Worm (Caenorhabditis elegans): ENCODE results near the gene F54H5.14.

Gene F54H5.14

ce11 chrII:6588605-6589292 is 36.5 kb downstream of the F54H5.14 start, which contains the start of gene icd-1 (continued):
- TF ChIP-seq ets-5 (GFP tag; IDR thresholded peaks at IDR 0.05) (no peak), hpl-2 (GFP tag; optimal IDR thresholded peaks at IDR 0.05) (peak; percentile 91), nhr-12 (tag; optimal IDR thresholded peaks at IDR 0.05) (no peak), ces-1 (GFP tag; optimal IDR thresholded peaks at IDR 0.05) (no peak), sox-4 (tag; optimal IDR thresholded peaks at IDR 0.05) (peak; percentile 44), fkh-8 (tag; optimal IDR thresholded peaks at IDR 0.05) (peak; percentile 96), lin-13 (GFP tag; optimal IDR thresholded peaks at IDR 0.05) (peak; percentile 84), pax-3 (tag; optimal IDR thresholded peaks at IDR 0.05) (peak; percentile 90), unc-86 (tag; optimal IDR thresholded peaks at IDR 0.05) (peak; percentile 95), ztf-11 (tag; optimal IDR thresholded peaks at IDR 0.05) (peak in 1 of 2 experiments; percentile 85), efl-1 (optimal IDR thresholded peaks at IDR 0.05) (peak; percentile 93 to 96), efl-1 (GFP tag; optimal IDR thresholded peaks at IDR 0.05 in 1 of 2) (peak; percentile 73 to 98), nhr-20 (tag; optimal IDR thresholded peaks at IDR 0.05) (peak; percentile 98), snu-23 (GFP tag; optimal IDR thresholded peaks at IDR 0.05) (peak; percentile 99), C04F5.9 (tag; optimal IDR thresholded peaks at IDR 0.05) (peak; percentile 70), swsn-7 (tag; optimal IDR thresholded peaks at IDR 0.05) (peak; percentile 98), F16B12.6 (tag; optimal IDR thresholded peaks at IDR 0.05) (peak; percentile 69), nhr-77 (tag; optimal IDR thresholded peaks at IDR 0.05) (peak; percentile 94), zag-1 (tag; optimal IDR thresholded peaks at IDR 0.05) (peak; percentile 73), zip-4 (GFP tag; optimal IDR thresholded peaks at IDR 0.05) (peak; percentile 99), hlh-4 (tag; optimal IDR thresholded peaks at IDR 0.05) (no peak), mdl-1 (tag; optimal IDR thresholded peaks at IDR 0.05) (peak; percentile 45 to 89), egl-13 (tag; optimal IDR thresholded peaks at IDR 0.05) (peak; percentile 86), fkh-10 (GFP tag; optimal IDR thresholded peaks at IDR 0.05) (peak; percentile 86), tlp-1 (tag; optimal IDR thresholded peaks at IDR 0.05) (no peak), pqm-1 (tag; optimal IDR thresholded peaks at IDR 0.05) (no peak), jun-1 (tag; optimal IDR thresholded peaks at IDR 0.05) (peak; percentile 94), sptf-1 (tag; optimal IDR thresholded peaks at IDR 0.05) (no peak), lin-35 (GFP tag; optimal IDR thresholded peaks at IDR 0.05) (peak; percentile 84 to 87), hlh-17 (GFP tag; optimal IDR thresholded peaks at IDR 0.05; ENCODE audit: borderline replicate concordance) (no peak), nhr-47 (tag; optimal IDR thresholded peaks at IDR 0.05) (peak; percentile 97), nhr-90 (tag; optimal IDR thresholded peaks at IDR 0.05; ENCODE audit: poor library complexity) (peak; percentile 94), irx-1 (tag; optimal IDR thresholded peaks at IDR 0.05) (peak; percentile 88), nhr-76 (tag; optimal IDR thresholded peaks at IDR 0.05) (no peak), ceh-8 (GFP tag; optimal IDR thresholded peaks at IDR 0.05) (peak; percentile 80), lir-3 (tag; optimal IDR thresholded peaks at IDR 0.05; ENCODE audit: poor library complexity) (peak; percentile 89), fos-1 (tag; optimal IDR thresholded peaks at IDR 0.05) (peak; percentile 95), vab-15 (tag; optimal IDR thresholded peaks at IDR 0.05) (no peak), aly-2 (tag; optimal IDR thresholded peaks at IDR 0.05) (peak; percentile 91), ceh-63 (GFP tag; optimal IDR thresholded peaks at IDR 0.05) (no peak), lin-39 (tag; optimal IDR thresholded peaks at IDR 0.05) (peak; percentile 94)

- no peak for TF ChIP-seq mef-2 (tag; optimal IDR thresholded peaks at IDR 0.05)
- peak in 1 of 3 experiments; percentile 16 for TF ChIP-seq ceh-82 (tag; optimal IDR thresholded peaks at IDR 0.05)
- peak; percentile 30 for TF ChIP-seq elt-2 (tag; optimal IDR thresholded peaks at IDR 0.05)
- no peak for TF ChIP-seq lin-14 (GFP tag; optimal IDR thresholded peaks at IDR 0.05)
- TF ChIP-seq ztf-11 (tag; optimal IDR thresholded peaks at IDR 0.05), result peak in 1 of 2 experiments; percentile 3
- peak in 1 of 2 experiments; percentile 15 for TF ChIP-seq lsy-2 (tag; optimal IDR thresholded peaks at IDR 0.05)
- peak; percentile 62 for TF ChIP-seq ama-1 (optimal IDR thresholded peaks at IDR 0.05)
- no peak for TF ChIP-seq egl-13 (tag; optimal IDR thresholded peaks at IDR 0.05)
- TF ChIP-seq nhr-90 (tag; optimal IDR thresholded peaks at IDR 0.05; ENCODE audit: poor library complexity), result peak; percentile 39
- peak; percentile 1 for TF ChIP-seq nhr-20 (tag; optimal IDR thresholded peaks at IDR 0.05)
- TF ChIP-seq nhr-47 (tag; optimal IDR thresholded peaks at IDR 0.05), result no peak
- peak; percentile 24 for TF ChIP-seq nhr-85 (tag)
- peak; percentile 11 for TF ChIP-seq nhr-71 (tag; optimal IDR thresholded peaks at IDR 0.05)
- peak; percentile 32 for TF ChIP-seq snu-23 (GFP tag; optimal IDR thresholded peaks at IDR 0.05)
- TF ChIP-seq swsn-7 (tag; optimal IDR thresholded peaks at IDR 0.05), result no peak
- no peak for TF ChIP-seq C16A3.4 (tag; optimal IDR thresholded peaks at IDR 0.05)
- TF ChIP-seq blmp-1 (tag; optimal IDR thresholded peaks at IDR 0.05), result no peak
- TF ChIP-seq aly-2 (tag; optimal IDR thresholded peaks at IDR 0.05), result peak; percentile 75
Measured at ce11 chrII:6587264-6587870, 37.8 kb downstream of the F54H5.14 start, which contains the start of gene C56C10.7. TSS of gene C56C10.7 (minus strand) at chrII:6587575.
